Worm (Caenorhabditis elegans) whole organism, L1 larva: ENCODE measurements around the gene F09C12.8.
A peak's percentile ranks its signal among the peaks of the same experiment; 100 is the strongest.

Experiments
- C04F5.9 ChIP-seq: sonication (generic microtip); optimal IDR thresholded peaks from 2 replicates; lab custom pipeline; 2016; ENCODE audit warnings: missing genetic modification characterization, missing compliant biosample characterization
- F16B12.6 ChIP-seq: fragments of 150-350 bp; optimal IDR thresholded peaks from 2 replicates; lab custom pipeline; 2014; ENCODE audit warnings: missing biosample characterization, missing genetic modification characterization
- alr-1 ChIP-seq: fragments of 200-800 bp; sonication (Bioruptor generic); optimal IDR thresholded peaks from 2 replicates; lab custom pipeline; 2018; ENCODE audit warnings: borderline replicate concordance, mild to moderate bottlenecking, missing genetic modification characterization, missing compliant biosample characterization
- aly-2 ChIP-seq: fragments of 150-350 bp; optimal IDR thresholded peaks from 2 replicates; lab custom pipeline; 2014; ENCODE audit warnings: missing biosample characterization, missing genetic modification characterization
- ceh-82 ChIP-seq, 3 experiments: fragments of 150-350 bp in 1 of 3; sonication (generic microtip) in 2 of 3; optimal IDR thresholded peaks; 2 replicates each; lab custom pipeline; 2014 to 2017; ENCODE audit warnings: missing biosample characterization in 3 of 3, missing genetic modification characterization in 3 of 3
- dsc-1 ChIP-seq: sonication (generic microtip); optimal IDR thresholded peaks from 2 replicates; lab custom pipeline; 2016; ENCODE audit warnings: mild to moderate bottlenecking, missing genetic modification characterization, missing compliant biosample characterization
- efl-1 ChIP-seq, 4 experiments: fragments of 150-350 bp; optimal IDR thresholded peaks in 3 of 4; peaks in 1 of 4; 1 replicate in 1 of 4; 2 replicates in 3 of 4; lab custom pipeline; 2014; ENCODE audit warnings: missing biosample characterization in 2 of 4, missing genetic modification characterization in 2 of 4, missing genetic modification reagents in 2 of 4
- efl-3 ChIP-seq: fragments of 200-800 bp; sonication (Bioruptor generic); optimal IDR thresholded peaks from 2 replicates; lab custom pipeline; 2018; ENCODE audit warnings: mild to moderate bottlenecking, missing genetic modification characterization, missing compliant biosample characterization
- egl-27 ChIP-seq, 2 experiments: fragments of 150-350 bp in 1 of 2; sonication (generic microtip); optimal IDR thresholded peaks; 3 replicates each; lab custom pipeline; 2017 to 2018; ENCODE audit warnings: missing biosample characterization in 2 of 2, missing genetic modification characterization in 2 of 2, missing genetic modification reagents in 2 of 2
- elt-2 ChIP-seq: sonication (generic microtip); optimal IDR thresholded peaks from 2 replicates; lab custom pipeline; 2016; ENCODE audit warnings: missing genetic modification characterization, mild to moderate bottlenecking, inconsistent platforms, missing compliant biosample characterization, missing genetic modification reagents
- elt-3 ChIP-seq, 6 experiments: fragments of 150-350 bp in 1 of 6; sonication (generic microtip); optimal IDR thresholded peaks; 2 replicates each; lab custom pipeline; 2017 to 2018; ENCODE audit warnings: missing biosample characterization in 6 of 6, missing genetic modification characterization in 6 of 6, inconsistent platforms in 1 of 6
- fkh-4 ChIP-seq: sonication (generic microtip); optimal IDR thresholded peaks from 2 replicates; lab custom pipeline; 2016; ENCODE audit warnings: missing compliant biosample characterization, missing genetic modification characterization, borderline replicate concordance
- fkh-8 ChIP-seq: sonication (generic microtip); optimal IDR thresholded peaks from 2 replicates; lab custom pipeline; 2016; ENCODE audit warnings: mild to moderate bottlenecking, missing genetic modification characterization, missing compliant biosample characterization
- grh-1 ChIP-seq: fragments of 200-800 bp; sonication (Bioruptor generic); IDR thresholded peaks from 2 replicates; pipeline ENCODE4 v1.3.6; 2022; ENCODE audit warnings: missing genetic modification reagents, missing genetic modification characterization, missing compliant biosample characterization
- jun-1 ChIP-seq: fragments of 150-350 bp; optimal IDR thresholded peaks from 2 replicates; lab custom pipeline; 2014; ENCODE audit warnings: missing biosample characterization, missing genetic modification reagents, missing genetic modification characterization
- lin-15B ChIP-seq: fragments of 150-350 bp; sonication (generic microtip); optimal IDR thresholded peaks from 3 replicates; lab custom pipeline; 2014; ENCODE audit warnings: missing biosample characterization, missing genetic modification characterization
- lin-35 ChIP-seq, 2 experiments: fragments of 150-350 bp; optimal IDR thresholded peaks; 2 replicates each; lab custom pipeline; 2014; ENCODE audit warnings: missing biosample characterization in 2 of 2, missing genetic modification characterization in 2 of 2, missing genetic modification reagents in 2 of 2
- lin-39 ChIP-seq: fragments of 150-350 bp; optimal IDR thresholded peaks from 2 replicates; lab custom pipeline; 2014; ENCODE audit warnings: missing biosample characterization, missing genetic modification reagents, missing genetic modification characterization
- lsy-2 ChIP-seq, 2 experiments: fragments of 150-350 bp; optimal IDR thresholded peaks; 2 replicates each; lab custom pipeline; 2014; ENCODE audit warnings: missing biosample characterization in 2 of 2, missing genetic modification characterization in 2 of 2
- mab-9 ChIP-seq: fragments of 200-800 bp; sonication (Bioruptor generic); IDR thresholded peaks from 2 replicates; pipeline ENCODE4 v1.3.6; 2022; ENCODE audit warnings: missing genetic modification reagents, missing genetic modification characterization, missing compliant biosample characterization
- nhr-11 ChIP-seq: fragments of 150-350 bp; optimal IDR thresholded peaks from 2 replicates; lab custom pipeline; 2014; ENCODE audit warnings: missing biosample characterization, missing genetic modification characterization
- nhr-237 ChIP-seq: fragments of 150-350 bp; optimal IDR thresholded peaks from 2 replicates; lab custom pipeline; 2014; ENCODE audit warnings: missing biosample characterization, missing genetic modification characterization
- nhr-28 ChIP-seq: fragments of 150-350 bp; optimal IDR thresholded peaks from 2 replicates; lab custom pipeline; 2014; ENCODE audit warnings: missing biosample characterization, missing genetic modification characterization
- nhr-71 ChIP-seq: sonication (generic microtip); optimal IDR thresholded peaks from 2 replicates; lab custom pipeline; 2016; ENCODE audit warnings: mild to moderate bottlenecking, missing genetic modification characterization, moderate library complexity, missing compliant biosample characterization
- nhr-76 ChIP-seq: sonication (generic microtip); optimal IDR thresholded peaks from 2 replicates; lab custom pipeline; 2017; ENCODE audit warnings: missing biosample characterization, missing genetic modification characterization
- pag-3 ChIP-seq: sonication (generic microtip); optimal IDR thresholded peaks from 2 replicates; lab custom pipeline; 2017; ENCODE audit warnings: missing genetic modification characterization, mild to moderate bottlenecking, missing compliant biosample characterization, antibody characterized with exemption, borderline replicate concordance; ENCODE audit not compliant: insufficient read depth
- pqm-1 ChIP-seq: sonication (generic microtip); optimal IDR thresholded peaks from 3 replicates; lab custom pipeline; 2017; ENCODE audit warnings: missing biosample characterization, missing genetic modification characterization
- rnt-1 ChIP-seq: sonication (generic microtip); optimal IDR thresholded peaks from 2 replicates; lab custom pipeline; 2016; ENCODE audit warnings: mild to moderate bottlenecking, missing genetic modification characterization, moderate library complexity, missing compliant biosample characterization
- skn-1 ChIP-seq: fragments of 150-350 bp; optimal IDR thresholded peaks from 2 replicates; lab custom pipeline; 2014; ENCODE audit warnings: missing biosample characterization, missing genetic modification characterization
- snpc-4 ChIP-seq: fragments of 150-350 bp; optimal IDR thresholded peaks from 2 replicates; lab custom pipeline; 2014; ENCODE audit warnings: missing biosample characterization, missing genetic modification characterization
- sox-4 ChIP-seq: sonication (generic microtip); optimal IDR thresholded peaks from 2 replicates; lab custom pipeline; 2016; ENCODE audit warnings: missing genetic modification characterization, missing compliant biosample characterization
- sptf-1 ChIP-seq: fragments of 150-350 bp; optimal IDR thresholded peaks from 2 replicates; lab custom pipeline; 2014; ENCODE audit warnings: missing biosample characterization, missing genetic modification characterization
- swsn-7 ChIP-seq: sonication (generic microtip); optimal IDR thresholded peaks from 2 replicates; lab custom pipeline; 2016; ENCODE audit warnings: missing genetic modification characterization, missing compliant biosample characterization
- unc-86 ChIP-seq: sonication (generic microtip); optimal IDR thresholded peaks from 2 replicates; lab custom pipeline; 2016; ENCODE audit warnings: missing genetic modification characterization, missing compliant biosample characterization
- unc-98 ChIP-seq: fragments of 200-800 bp; sonication (Bioruptor generic); IDR thresholded peaks from 2 replicates; pipeline ENCODE4 v1.3.6; 2022; ENCODE audit warnings: missing genetic modification characterization, missing compliant biosample characterization
- vab-15 ChIP-seq: sonication (generic microtip); optimal IDR thresholded peaks from 2 replicates; lab custom pipeline; 2017; ENCODE audit warnings: missing genotype, mild to moderate bottlenecking, missing genetic modification characterization, missing compliant biosample characterization
- xbp-1 ChIP-seq: sonication (generic microtip); optimal IDR thresholded peaks from 2 replicates; lab custom pipeline; 2016; ENCODE audit warnings: missing genetic modification characterization, missing compliant biosample characterization
- zip-4 ChIP-seq: fragments of 200-800 bp; sonication (Bioruptor generic); optimal IDR thresholded peaks from 2 replicates; lab custom pipeline; 2018; ENCODE audit warnings: mild to moderate bottlenecking, missing genetic modification characterization, moderate library complexity, missing compliant biosample characterization
- ztf-11 ChIP-seq, 2 experiments: sonication (generic microtip); optimal IDR thresholded peaks; 2 replicates each; lab custom pipeline; 2016 to 2017; ENCODE audit warnings: missing genetic modification characterization in 2 of 2, missing biosample characterization in 1 of 2, missing compliant biosample characterization in 1 of 2
- ztf-4 ChIP-seq: fragments of 150-350 bp; optimal IDR thresholded peaks from 2 replicates; lab custom pipeline; 2014; ENCODE audit warnings: missing biosample characterization, missing genetic modification characterization

F09C12.8 gene

ce11 chrII:5084225-5084624, 28.0 kb upstream of the F09C12.8 start:
- TF ChIP-seq lsy-2 (tag; optimal IDR thresholded peaks at IDR 0.05; lab: Kevin White, UChicago) (no peak), F16B12.6 (no peak), egl-27 (tag; optimal IDR thresholded peaks at IDR 0.05; lab: Kevin White, UChicago) (no peak), efl-1 (optimal IDR thresholded peaks at IDR 0.05; lab: Kevin White, UChicago) (no peak), efl-1 (GFP tag; optimal IDR thresholded peaks at IDR 0.05 in 1 of 2; lab: Kevin White, UChicago) (peak in 1 of 2 experiments; percentile 24), elt-3 (tag; optimal IDR thresholded peaks at IDR 0.05; lab: Kevin White, UChicago) (no peak), rnt-1 (tag; lab: Kevin White, UChicago) (no peak), aly-2 (tag; lab: Kevin White, UChicago) (no peak), elt-2 (tag; lab: Kevin White, UChicago) (peak; percentile 52), fkh-8 (no peak), skn-1 (no peak), pag-3 (no peak)

ce11 chrII:5085450-5085849, 26.7 kb upstream of the F09C12.8 start, which contains the start of gene txt-9:
Gene txt-9, plus strand, starts transcription at chrII:5085785.
- TF ChIP-seq alr-1 (tag; lab: Kevin White, UChicago) (no peak), ztf-11 (tag; optimal IDR thresholded peaks at IDR 0.05; lab: Kevin White, UChicago) (no peak), efl-3 (GFP tag; lab: Kevin White, UChicago) (no peak), lin-15B (tag; lab: Kevin White, UChicago) (no peak), jun-1 (tag; lab: Kevin White, UChicago) (no peak), skn-1 (no peak), aly-2 (tag; lab: Kevin White, UChicago) (no peak), lin-35 (GFP tag; optimal IDR thresholded peaks at IDR 0.05; lab: Kevin White, UChicago) (peak in 1 of 2 experiments; percentile 13), elt-2 (tag; lab: Kevin White, UChicago) (peak; percentile 62)
- TF ChIP-seq, all 84 proteins: peak for 2

ce11 chrII:5086143-5086542, 26.0 kb upstream of the F09C12.8 start:
- TF ChIP-seq elt-2 (tag; lab: Kevin White, UChicago) (peak; percentile 91), nhr-28 (tag; lab: Kevin White, UChicago) (no peak), sptf-1 (no peak), fkh-4 (tag; lab: Kevin White, UChicago) (no peak), nhr-71 (tag; lab: Kevin White, UChicago) (no peak), lin-39 (tag; lab: Kevin White, UChicago) (no peak)

- TF ChIP-seq unc-86 (tag; lab: Kevin White, UChicago) (no peak), dsc-1 (tag; lab: Kevin White, UChicago) (no peak), sox-4 (tag; lab: Kevin White, UChicago) (no peak), xbp-1 (tag; lab: Kevin White, UChicago) (no peak), nhr-11 (tag; lab: Kevin White, UChicago) (no peak), grh-1 (no peak), mab-9 (GFP tag; lab: Robert Waterston, UW) (no peak), ztf-11 (tag; optimal IDR thresholded peaks at IDR 0.05; lab: Kevin White, UChicago) (no peak)
Measured at ce11 chrII:5091640-5092243, 20.4 kb upstream of the F09C12.8 start, which contains the start of gene pld-1. Gene pld-1, minus strand, starts transcription at chrII:5091690.

- TF ChIP-seq pqm-1 = no peak
- peak in 2 of 3 experiments; percentile 16 to 45 for TF ChIP-seq ceh-82 (tag; optimal IDR thresholded peaks at IDR 0.05; lab: Kevin White, UChicago)
- no peak for TF ChIP-seq unc-98 (GFP tag; lab: Robert Waterston, UW)
- no peak for TF ChIP-seq zip-4 (GFP tag; lab: Kevin White, UChicago)
- no peak for TF ChIP-seq fkh-4 (tag; lab: Kevin White, UChicago)
- TF ChIP-seq lsy-2 (tag; optimal IDR thresholded peaks at IDR 0.05; lab: Kevin White, UChicago) = peak; percentile 44 to 62
- TF ChIP-seq swsn-7 (tag; lab: Kevin White, UChicago) = peak; percentile 40
- TF ChIP-seq lin-35 (GFP tag; optimal IDR thresholded peaks at IDR 0.05; lab: Kevin White, UChicago) = peak; percentile 37 to 45
- no peak for TF ChIP-seq nhr-237 (tag; lab: Kevin White, UChicago)
- no peak for TF ChIP-seq ztf-4 (tag; lab: Kevin White, UChicago)
- peak; percentile 11 for TF ChIP-seq xbp-1 (tag; lab: Kevin White, UChicago)
- TF ChIP-seq egl-27 (tag; optimal IDR thresholded peaks at IDR 0.05; lab: Kevin White, UChicago) = no peak
- no peak for TF ChIP-seq C04F5.9
- TF ChIP-seq nhr-76 = no peak
- TF ChIP-seq grh-1 = no peak
- no peak for TF ChIP-seq mab-9 (GFP tag; lab: Robert Waterston, UW)
- peak; percentile 29 for TF ChIP-seq snpc-4 (tag; lab: Kevin White, UChicago)
- TF ChIP-seq vab-15 (tag; lab: Kevin White, UChicago) = no peak
Measured at ce11 chrII:5092362-5093281, 19.6 kb upstream of the F09C12.8 start, which contains the start of gene C04G6.2. Gene C04G6.2, plus strand, starts transcription at chrII:5093231.
